Fruit fly (Drosophila melanogaster) whole organism, embryonic: Measurements from ENCODE around the gene CG31633.

Experiments used
- ATbp ChIP-seq: fragments of 200-800 bp; sonication (Bioruptor generic); optimal IDR thresholded peaks from 2 replicates; lab custom pipeline; 2017; ENCODE audit warnings: missing biosample characterization, mild to moderate bottlenecking, missing genetic modification characterization, missing genetic modification reagents
- B-H2 ChIP-seq: fragments of 200-800 bp; sonication (Bioruptor generic); optimal IDR thresholded peaks from 2 replicates; lab custom pipeline; 2018; ENCODE audit warnings: missing biosample characterization, mild to moderate bottlenecking, missing genetic modification characterization
- CG10366 ChIP-seq: fragments of 200-800 bp; sonication (Bioruptor generic); IDR thresholded peaks from 2 replicates; pipeline ENCODE4 v1.3.6; 2022; ENCODE audit warnings: missing biosample characterization, missing genetic modification characterization
- CG11695 ChIP-seq: fragments of 200-800 bp; sonication (Bioruptor generic); IDR thresholded peaks from 3 replicates; pipeline ENCODE4 v1.3.6; 2022; ENCODE audit warnings: missing biosample characterization, missing genetic modification characterization
- CG11696 ChIP-seq: fragments of 200-800 bp; sonication (Bioruptor generic); IDR thresholded peaks from 2 replicates; pipeline ENCODE4 v1.3.6; 2022; ENCODE audit warnings: missing biosample characterization, missing genetic modification characterization
- CG12236 ChIP-seq: fragments of 200-800 bp; sonication (Bioruptor generic); optimal IDR thresholded peaks from 2 replicates; lab custom pipeline; 2016; ENCODE audit warnings: missing biosample characterization, missing genetic modification characterization
- CG14050 ChIP-seq: fragments of 200-800 bp; sonication (Bioruptor generic); IDR thresholded peaks from 3 replicates; pipeline ENCODE4 v1.3.6; 2022; ENCODE audit warnings: missing biosample characterization, missing genetic modification characterization
- CG15073 ChIP-seq: fragments of 200-800 bp; sonication (Bioruptor generic); optimal IDR thresholded peaks from 2 replicates; lab custom pipeline; 2016; ENCODE audit warnings: missing biosample characterization, missing genetic modification characterization
- CG15269 ChIP-seq: fragments of 200-800 bp; sonication (Bioruptor generic); optimal IDR thresholded peaks from 2 replicates; lab custom pipeline; 2018; ENCODE audit warnings: missing biosample characterization, mild to moderate bottlenecking, missing genetic modification characterization, moderate library complexity
- CG17385 ChIP-seq: fragments of 200-800 bp; sonication (Bioruptor generic); optimal IDR thresholded peaks from 3 replicates; lab custom pipeline; 2018; ENCODE audit warnings: missing biosample characterization, mild to moderate bottlenecking, missing genetic modification characterization
- CG18011 ChIP-seq: fragments of 200-800 bp; sonication (Bioruptor generic); optimal IDR thresholded peaks from 2 replicates; lab custom pipeline; 2017; ENCODE audit warnings: missing biosample characterization, missing genetic modification characterization, mild to moderate bottlenecking, moderate library complexity, missing genotype
- CG18764 ChIP-seq: fragments of 200-800 bp; sonication (Bioruptor generic); optimal IDR thresholded peaks from 3 replicates; lab custom pipeline; 2016; ENCODE audit warnings: missing biosample characterization, missing genetic modification characterization
- CG2116 ChIP-seq: fragments of 200-800 bp; sonication (Bioruptor generic); optimal IDR thresholded peaks from 3 replicates; lab custom pipeline; 2018; ENCODE audit warnings: missing biosample characterization, mild to moderate bottlenecking, missing genetic modification characterization
- CG2199 ChIP-seq: fragments of 200-800 bp; sonication (Bioruptor generic); IDR thresholded peaks from 3 replicates; pipeline ENCODE4 v1.3.6; 2022; ENCODE audit warnings: missing biosample characterization, missing genetic modification characterization
- CG34224 ChIP-seq: fragments of 200-800 bp; sonication (Bioruptor generic); IDR thresholded peaks from 3 replicates; pipeline ENCODE4 v1.3.6; 2022; ENCODE audit warnings: missing biosample characterization, missing genetic modification characterization; ENCODE audit not compliant: partially characterized antibody
- CG4404 ChIP-seq: fragments of 200-800 bp; sonication (Bioruptor generic); IDR thresholded peaks from 2 replicates; pipeline ENCODE4 v1.3.6; 2022; ENCODE audit warnings: missing biosample characterization, missing genetic modification characterization
- CG6791 ChIP-seq: fragments of 200-800 bp; sonication (Bioruptor generic); IDR thresholded peaks from 3 replicates; pipeline ENCODE4 v1.3.6; 2022; ENCODE audit warnings: missing biosample characterization, missing genetic modification characterization; ENCODE audit not compliant: partially characterized antibody
- CG6813 ChIP-seq: fragments of 200-800 bp; sonication (Bioruptor generic); optimal IDR thresholded peaks from 2 replicates; lab custom pipeline; 2017; ENCODE audit warnings: missing biosample characterization, missing genetic modification characterization, mild to moderate bottlenecking, moderate library complexity, missing genetic modification reagents
- CG7372 ChIP-seq: fragments of 200-800 bp; sonication (Bioruptor generic); IDR thresholded peaks from 2 replicates; pipeline ENCODE4 v1.3.6; 2022; ENCODE audit warnings: missing biosample characterization, missing genetic modification characterization
- CG9437 ChIP-seq: fragments of 200-800 bp; sonication (Bioruptor generic); optimal IDR thresholded peaks from 2 replicates; lab custom pipeline; 2018; ENCODE audit warnings: missing biosample characterization, mild to moderate bottlenecking, missing genetic modification characterization
- CoRest ChIP-seq: fragments of 200-800 bp; sonication (Bioruptor generic); optimal IDR thresholded peaks from 3 replicates; lab custom pipeline; 2018; ENCODE audit warnings: missing biosample characterization, mild to moderate bottlenecking, missing genetic modification characterization, moderate library complexity
- D19A ChIP-seq: fragments of 200-800 bp; optimal IDR thresholded peaks from 3 replicates; lab custom pipeline; 2019; ENCODE audit warnings: missing biosample characterization, mild to moderate bottlenecking, missing genetic modification characterization, moderate library complexity
- Hand ChIP-seq: fragments of 200-800 bp; sonication (Bioruptor generic); optimal IDR thresholded peaks from 2 replicates; lab custom pipeline; 2017; ENCODE audit warnings: mild to moderate bottlenecking, missing biosample characterization, missing genetic modification reagents, missing genetic modification characterization
- Hr51 ChIP-seq, 2 experiments: fragments of 200-800 bp; sonication (Bioruptor generic); optimal IDR thresholded peaks; 2 replicates in 1 of 2; 3 replicates in 1 of 2; lab custom pipeline; 2016 to 2018; ENCODE audit warnings: missing biosample characterization in 2 of 2, missing genetic modification characterization in 2 of 2, mild to moderate bottlenecking in 1 of 2, moderate library complexity in 1 of 2
- NC2β ChIP-seq: fragments of 200-800 bp; sonication (Bioruptor generic); optimal IDR thresholded peaks from 2 replicates; lab custom pipeline; 2016; ENCODE audit warnings: missing biosample characterization, missing genetic modification characterization
- Optix ChIP-seq: fragments of 200-800 bp; sonication (Bioruptor generic); IDR thresholded peaks from 3 replicates; pipeline ENCODE4 v1.3.6; 2022; ENCODE audit warnings: missing biosample characterization, missing genetic modification characterization
- Rx ChIP-seq: fragments of 200-800 bp; sonication (Bioruptor generic); IDR thresholded peaks from 2 replicates; pipeline ENCODE4 v1.3.6; 2022; ENCODE audit warnings: missing biosample characterization, missing genetic modification characterization
- Six4 ChIP-seq: fragments of 200-800 bp; sonication (Bioruptor generic); optimal IDR thresholded peaks from 2 replicates; lab custom pipeline; 2016; ENCODE audit warnings: missing biosample characterization, missing genetic modification characterization
- Spps ChIP-seq: fragments of 200-800 bp; sonication (Bioruptor generic); optimal IDR thresholded peaks from 2 replicates; lab custom pipeline; 2018; ENCODE audit warnings: missing biosample characterization, mild to moderate bottlenecking, missing genetic modification characterization
- ara ChIP-seq: fragments of 200-800 bp; sonication (Bioruptor generic); IDR thresholded peaks from 2 replicates; pipeline ENCODE4 v1.3.6; 2022; ENCODE audit warnings: missing biosample characterization, missing genetic modification characterization
- ash1 ChIP-seq: fragments of 200-800 bp; sonication (Bioruptor generic); optimal IDR thresholded peaks from 2 replicates; lab custom pipeline; 2018; ENCODE audit warnings: missing biosample characterization, mild to moderate bottlenecking, missing genetic modification characterization
- btn ChIP-seq: fragments of 200-800 bp; sonication (Bioruptor generic); optimal IDR thresholded peaks from 2 replicates; lab custom pipeline; 2016; ENCODE audit warnings: missing biosample characterization, missing genetic modification characterization
- cato ChIP-seq: fragments of 200-800 bp; sonication (Bioruptor generic); optimal IDR thresholded peaks from 2 replicates; lab custom pipeline; 2016; ENCODE audit warnings: missing biosample characterization, missing genetic modification characterization, borderline replicate concordance
- chinmo ChIP-seq: fragments of 200-800 bp; sonication (Bioruptor generic); IDR thresholded peaks from 4 replicates; pipeline ENCODE4 v1.3.6; 2022; ENCODE audit warnings: missing biosample characterization, missing genetic modification characterization; ENCODE audit not compliant: partially characterized antibody
- crp ChIP-seq, 2 experiments: fragments of 200-800 bp; sonication (Bioruptor generic); optimal IDR thresholded peaks; 2 replicates in 1 of 2; 3 replicates in 1 of 2; lab custom pipeline; 2017; ENCODE audit warnings: missing biosample characterization in 2 of 2, missing genetic modification characterization in 2 of 2, mild to moderate bottlenecking in 1 of 2, moderate library complexity in 1 of 2
- dpn ChIP-seq, 2 experiments: fragments of 200-800 bp; sonication (Bioruptor generic); optimal IDR thresholded peaks; 3 replicates each; lab custom pipeline; 2016; ENCODE audit warnings: missing biosample characterization in 2 of 2, missing genetic modification characterization in 2 of 2
- esg ChIP-seq: fragments of 200-800 bp; sonication (Bioruptor generic); conservative IDR thresholded peaks from 2 replicates; pipeline ENCODE4 v1.3.6; 2022; ENCODE audit warnings: missing biosample characterization, missing genetic modification characterization
- gem ChIP-seq: fragments of 200-800 bp; sonication (Bioruptor generic); optimal IDR thresholded peaks from 2 replicates; lab custom pipeline; 2019; ENCODE audit warnings: missing biosample characterization, mild to moderate bottlenecking, missing genetic modification characterization, moderate library complexity
- kni ChIP-seq: fragments of 200-800 bp; sonication (Bioruptor generic); optimal IDR thresholded peaks from 3 replicates; lab custom pipeline; 2017; ENCODE audit warnings: mild to moderate bottlenecking, missing biosample characterization, missing genetic modification reagents, missing genetic modification characterization
- lola ChIP-seq, 3 experiments: fragments of >200 bp in 2 of 3; fragments of 200-800 bp in 1 of 3; sonication (Bioruptor generic) in 1 of 3; optimal IDR thresholded peaks; 2 replicates each; lab custom pipeline; 2017 to 2019; ENCODE audit warnings: missing biosample characterization in 3 of 3, missing genetic modification characterization in 3 of 3, mild to moderate bottlenecking in 1 of 3, moderate library complexity in 1 of 3
- pfk ChIP-seq: fragments of 200-800 bp; sonication (Bioruptor generic); optimal IDR thresholded peaks from 2 replicates; lab custom pipeline; 2018; ENCODE audit warnings: missing biosample characterization, mild to moderate bottlenecking, missing genetic modification characterization, moderate library complexity
- pum ChIP-seq: fragments of 200-800 bp; sonication (Bioruptor generic); optimal IDR thresholded peaks from 2 replicates; lab custom pipeline; 2016; ENCODE audit warnings: missing biosample characterization, missing genetic modification characterization
- row ChIP-seq: fragments of 200-800 bp; sonication (Bioruptor generic); IDR thresholded peaks from 3 replicates; pipeline ENCODE4 v1.3.6; 2022; ENCODE audit warnings: missing biosample characterization, missing genetic modification characterization
- sna ChIP-seq: fragments of 200-800 bp; sonication (Bioruptor generic); IDR thresholded peaks from 2 replicates; pipeline ENCODE4 v1.3.6; 2022; ENCODE audit warnings: missing biosample characterization, missing genetic modification characterization; ENCODE audit not compliant: partially characterized antibody
- sr ChIP-seq: fragments of 200-800 bp; sonication (Bioruptor generic); IDR thresholded peaks from 3 replicates; pipeline ENCODE4 v1.3.6; 2022; ENCODE audit warnings: missing biosample characterization, missing genetic modification characterization
- tap ChIP-seq: fragments of 200-800 bp; optimal IDR thresholded peaks from 3 replicates; lab custom pipeline; 2019; ENCODE audit warnings: missing biosample characterization, mild to moderate bottlenecking, missing genetic modification characterization, moderate library complexity
- trem ChIP-seq: fragments of 200-800 bp; optimal IDR thresholded peaks from 3 replicates; lab custom pipeline; 2019; ENCODE audit warnings: missing biosample characterization, mild to moderate bottlenecking, missing genetic modification characterization, moderate library complexity
- trh ChIP-seq: fragments of 200-800 bp; sonication (Bioruptor generic); optimal IDR thresholded peaks from 2 replicates; lab custom pipeline; 2016; ENCODE audit warnings: missing biosample characterization, missing genetic modification characterization
- usp ChIP-seq: fragments of >200 bp; optimal IDR thresholded peaks from 2 replicates; lab custom pipeline; 2017; ENCODE audit warnings: missing biosample characterization, missing genetic modification characterization
- z ChIP-seq: fragments of 200-800 bp; sonication (Bioruptor generic); IDR thresholded peaks from 3 replicates; pipeline ENCODE4 v1.3.6; 2022; ENCODE audit warnings: missing biosample characterization, missing genetic modification characterization

Gene CG31633

DNA sequence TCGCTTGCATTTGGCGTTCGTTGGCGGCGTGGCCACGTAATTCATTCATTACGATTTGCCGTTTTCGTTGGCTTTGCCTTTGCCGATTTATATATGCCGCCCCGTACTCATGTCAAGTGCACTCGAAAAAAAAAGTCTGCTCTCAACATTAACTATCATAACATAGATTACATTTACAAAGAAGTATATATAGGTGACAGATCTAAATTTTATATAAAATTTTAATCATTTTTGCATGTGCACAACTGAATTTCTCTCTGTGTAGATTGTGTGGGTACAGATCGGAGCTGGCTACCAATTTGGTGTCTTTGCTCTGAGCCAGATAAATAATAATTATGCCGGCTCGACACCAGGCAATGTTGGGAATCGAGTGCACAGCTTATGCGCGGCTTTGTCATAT is 42.3 kb upstream of the CG31633 start (continued):
- TF ChIP-seq cato (no peak), CG15073 (GFP tag; lab: Kevin White, UChicago) (no peak), z (GFP tag; lab: Robert Waterston, UW) (no peak), lola (GFP tag; optimal IDR thresholded peaks at IDR 0.05; lab: Kevin White, UChicago) (peak in 1 of 3 experiments; percentile 22), CG4404 (peak; percentile 56), Six4 (GFP tag; lab: Kevin White, UChicago) (peak; percentile 18), CG10366 (no peak; the same call in 1 of the 2 replicates), chinmo (GFP tag; lab: Robert Waterston, UW) (no peak), D19A (tag; lab: Kevin White, UChicago) (peak; percentile 11), tap (tag; lab: Kevin White, UChicago) (peak; percentile 37), CG34224 (GFP tag; lab: Robert Waterston, UW) (no peak), CG18011 (GFP tag; lab: Kevin White, UChicago) (no peak), pfk (GFP tag; lab: Kevin White, UChicago) (no peak), CG17385 (peak; percentile 8), row (peak; percentile 68), CoRest (peak; percentile 9), Hand (no peak), NC2β (GFP tag; lab: Kevin White, UChicago) (peak; percentile 21), btn (GFP tag; lab: Kevin White, UChicago) (no peak), dpn (GFP tag; optimal IDR thresholded peaks at IDR 0.05; lab: Kevin White, UChicago) (peak in 1 of 2 experiments; percentile 59), Optix (GFP tag; lab: Robert Waterston, UW) (no peak), ash1 (GFP tag; lab: Kevin White, UChicago) (no peak), CG12236 (GFP tag; lab: Kevin White, UChicago) (peak; percentile 21), kni (GFP tag; lab: Kevin White, UChicago) (no peak), trem (peak; percentile 4), CG9437 (GFP tag; lab: Kevin White, UChicago) (no peak), trh (GFP tag; lab: Kevin White, UChicago) (no peak), CG18764 (GFP tag; lab: Kevin White, UChicago) (peak; percentile 7), CG15269 (tag; lab: Kevin White, UChicago) (peak; percentile 58), esg (peak; percentile 54), CG11696 (no peak), ATbp (peak; percentile 13), usp (GFP tag; lab: Kevin White, UChicago) (no peak), sna (GFP tag; lab: Robert Waterston, UW) (no peak), CG7372 (GFP tag; lab: Robert Waterston, UW) (0 out of 2 replicates have a peak, but pooled peaks have one; percentile 43), gem (peak; percentile 64), Rx (GFP tag; lab: Robert Waterston, UW) (peak; percentile 33; the same call in 1 of the 2 replicates), CG11695 (GFP tag; lab: Robert Waterston, UW) (peak; percentile 20; the same call in 1 of the 3 replicates), CG2199 (no peak), crp (GFP tag; optimal IDR thresholded peaks at IDR 0.05; lab: Kevin White, UChicago) (no peak), ara (GFP tag; lab: Robert Waterston, UW) (peak; percentile 58; the same call in 1 of the 2 replicates), CG6791 (GFP tag; lab: Robert Waterston, UW) (no peak), B-H2 (no peak), Spps (tag; lab: Kevin White, UChicago) (no peak), Hr51 (GFP tag; optimal IDR thresholded peaks at IDR 0.05; lab: Kevin White, UChicago) (peak in 1 of 2 experiments; percentile 63), CG14050 (GFP tag; lab: Robert Waterston, UW) (peak; percentile 40; the same call in 1 of the 3 replicates), pum (peak; percentile 38), sr (GFP tag; lab: Robert Waterston, UW) (no peak), CG2116 (GFP tag; lab: Kevin White, UChicago) (no peak), CG6813 (no peak)
